Fruit fly (Drosophila melanogaster): ENCODE results near the gene Gyc76C.

Gene Gyc76C

DNA sequence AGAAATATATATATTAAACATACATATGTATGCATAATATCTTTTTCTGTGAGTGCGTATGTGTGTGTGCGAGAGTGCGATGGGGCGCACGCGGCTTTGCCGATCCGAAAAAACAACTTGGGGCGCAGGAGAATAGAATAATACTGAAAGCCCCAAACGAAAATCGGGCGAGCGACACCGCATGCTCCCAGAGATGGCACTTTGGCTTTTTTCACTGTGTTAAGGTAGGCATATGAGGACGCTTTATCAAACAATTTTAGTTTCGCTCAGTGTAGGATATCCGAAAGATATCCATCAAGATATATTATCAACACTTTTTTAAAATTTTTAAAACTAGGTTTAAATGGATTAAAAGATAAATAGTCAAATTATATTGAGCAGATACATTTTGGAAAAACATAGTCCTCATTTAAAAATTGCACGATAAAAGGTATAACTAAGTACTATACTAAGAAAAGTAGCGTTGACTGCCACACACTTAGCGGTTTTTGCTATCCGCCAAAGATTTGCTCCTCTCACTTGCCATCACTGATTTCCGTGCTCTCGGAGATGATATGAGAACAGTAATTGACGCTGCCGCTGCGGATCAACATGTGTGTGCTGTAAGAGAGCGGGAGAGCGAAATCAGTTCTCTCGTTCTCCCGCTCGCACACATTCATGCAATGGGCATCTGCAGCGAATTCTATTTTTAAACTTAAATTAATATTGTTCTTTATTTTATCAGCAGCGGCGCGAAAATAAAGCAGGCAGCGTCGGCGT, 2.3 kb downstream of the Gyc76C start (continued):
- TF ChIP-seq Atf-2 (GFP tag; optimal IDR thresholded peaks at IDR 0.05) (peak; percentile 69), pzg (GFP tag; optimal IDR thresholded peaks at IDR 0.05) (no peak), CG7786 (GFP tag; optimal IDR thresholded peaks at IDR 0.05) (peak; percentile 62), CG14667 (GFP tag; IDR thresholded peaks at IDR 0.05) (no peak), CG30403 (GFP tag; optimal IDR thresholded peaks at IDR 0.05) (peak; percentile 88), Hr78 (GFP tag; optimal IDR thresholded peaks at IDR 0.05) (peak in 1 of 2 experiments; percentile 38), CG2712 (tag; optimal IDR thresholded peaks at IDR 0.05) (peak; percentile 75), BtbVII (GFP tag; optimal IDR thresholded peaks at IDR 0.05) (no peak), trem (tag; optimal IDR thresholded peaks at IDR 0.05) (peak; percentile 28), HHEX (GFP tag; optimal IDR thresholded peaks at IDR 0.05) (peak; percentile 59), CG7928 (GFP tag; optimal IDR thresholded peaks at IDR 0.05) (peak; percentile 30), ac (GFP tag; optimal IDR thresholded peaks at IDR 0.05) (no peak), MTF-1 (GFP tag; optimal IDR thresholded peaks at IDR 0.05; ENCODE audit: borderline replicate concordance) (no peak), esg (GFP tag; conservative IDR thresholded peaks at IDR 0.05) (peak; percentile 38), CG17612 (GFP tag; IDR thresholded peaks at IDR 0.05) (no peak), pnt (GFP tag; optimal IDR thresholded peaks at IDR 0.05) (peak; percentile 57), fru (optimal IDR thresholded peaks at IDR 0.05) (no peak), prd (optimal IDR thresholded peaks at IDR 0.05) (no peak), prd (GFP tag; IDR thresholded peaks at IDR 0.05) (peak; percentile 70; the same call in 2 of the 3 replicates), CG9215 (GFP tag; IDR thresholded peaks at IDR 0.05) (peak; percentile 65), br (optimal IDR thresholded peaks at IDR 0.05) (no peak), ATbp (GFP tag; optimal IDR thresholded peaks at IDR 0.05) (peak; percentile 45), Jarid2 (GFP tag; optimal IDR thresholded peaks at IDR 0.05) (peak; percentile 85), CG17328 (GFP tag; IDR thresholded peaks at IDR 0.05) (peak; percentile 4; the same call in 1 of the 2 replicates), bbx (GFP tag; IDR thresholded peaks at IDR 0.05; ENCODE audit: partially characterized antibody) (no peak), CG3995 (GFP tag; optimal IDR thresholded peaks at IDR 0.05) (peak; percentile 34), CG10147 (GFP tag; optimal IDR thresholded peaks at IDR 0.05) (peak; percentile 71), CG18262 (tag; optimal IDR thresholded peaks at IDR 0.05) (peak; percentile 77), CG8478 (optimal IDR thresholded peaks at IDR 0.05) (no peak), CG13894 (tag; optimal IDR thresholded peaks at IDR 0.05) (peak; percentile 20), CG8765 (GFP tag; IDR thresholded peaks at IDR 0.05) (no peak), Bteb2 (GFP tag; optimal IDR thresholded peaks at IDR 0.05) (peak; percentile 28), CG6683 (GFP tag; optimal IDR thresholded peaks at IDR 0.05) (peak; percentile 18), tin (GFP tag; optimal IDR thresholded peaks at IDR 0.05) (peak; percentile 69), Atf6 (GFP tag; IDR thresholded peaks at IDR 0.05) (peak; percentile 69), run (tag; optimal IDR thresholded peaks at IDR 0.05) (no peak), rib (GFP tag; IDR thresholded peaks at IDR 0.05) (peak; percentile 11), az2 (GFP tag; optimal IDR thresholded peaks at IDR 0.05) (peak; percentile 59), unpg (GFP tag; optimal IDR thresholded peaks at IDR 0.05) (peak; percentile 28), pan (optimal IDR thresholded peaks at IDR 0.05) (no peak), pan (GFP tag; optimal IDR thresholded peaks at IDR 0.05 in 1 of 2, IDR thresholded peaks at IDR 0.05 in 1 of 2) (no peak), CG4617 (GFP tag; optimal IDR thresholded peaks at IDR 0.05; ENCODE audit: borderline replicate concordance) (peak; percentile 15), stc (GFP tag; IDR thresholded peaks at IDR 0.05) (peak; percentile 25; the same call in 1 of the 2 replicates), lmd (GFP tag; IDR thresholded peaks at IDR 0.05) (peak; percentile 69), Hey (tag; optimal IDR thresholded peaks at IDR 0.05) (no peak), Ssrp (tag; optimal IDR thresholded peaks at IDR 0.05) (peak; percentile 64), salm (tag; optimal IDR thresholded peaks at IDR 0.05) (no peak), Doc2 (GFP tag; IDR thresholded peaks at IDR 0.05) (no peak), Ada2b (GFP tag; IDR thresholded peaks at IDR 0.05) (no peak), D19B (GFP tag; optimal IDR thresholded peaks at IDR 0.05) (peak; percentile 74), CG1647 (GFP tag; optimal IDR thresholded peaks at IDR 0.05) (peak; percentile 24)
